Worm (Caenorhabditis elegans) whole organism, L4 larva: ENCODE results near the gene C53D6.4.

Source experiments
- F49E8.2 ChIP-seq: sonication (generic microtip); optimal IDR thresholded peaks from 2 replicates; lab custom pipeline; 2016; ENCODE audit warnings: missing compliant biosample characterization, mild to moderate bottlenecking, missing genetic modification characterization, borderline replicate concordance
- ama-1 ChIP-seq: fragments of 150-350 bp; optimal IDR thresholded peaks from 2 replicates; lab custom pipeline; 2014; ENCODE audit warnings: inconsistent platforms, mixed read lengths
- ceh-62 ChIP-seq: sonication (generic microtip); optimal IDR thresholded peaks from 2 replicates; lab custom pipeline; 2017; ENCODE audit warnings: missing biosample characterization, missing genetic modification characterization
- daf-8 ChIP-seq: fragments of 200-800 bp; sonication (Bioruptor generic); IDR thresholded peaks from 2 replicates; pipeline ENCODE4 v1.3.6; 2022; ENCODE audit warnings: missing genetic modification characterization, missing compliant biosample characterization
- jun-1 ChIP-seq: fragments of 150-350 bp; optimal IDR thresholded peaks from 2 replicates; lab custom pipeline; 2014; ENCODE audit warnings: missing biosample characterization, missing genetic modification reagents, missing genetic modification characterization
- lim-7 ChIP-seq: fragments of 200-800 bp; sonication (Bioruptor generic); IDR thresholded peaks from 2 replicates; pipeline ENCODE4 v1.3.6; 2022; ENCODE audit warnings: missing genetic modification characterization, missing compliant biosample characterization
- lin-38 ChIP-seq: fragments of 200-800 bp; sonication (Bioruptor generic); IDR thresholded peaks from 2 replicates; pipeline ENCODE4 v1.3.6; 2022; ENCODE audit warnings: missing genetic modification reagents, missing genetic modification characterization, missing compliant biosample characterization
- mxl-2 ChIP-seq: fragments of 200-800 bp; sonication (Bioruptor generic); conservative IDR thresholded peaks from 2 replicates; pipeline ENCODE4 v1.3.6; 2022; ENCODE audit warnings: missing genetic modification reagents, missing genetic modification characterization, missing compliant biosample characterization
- nhr-102 ChIP-seq: sonication (generic microtip); optimal IDR thresholded peaks from 2 replicates; lab custom pipeline; 2016; ENCODE audit warnings: mild to moderate bottlenecking, missing genetic modification characterization, moderate library complexity, missing compliant biosample characterization
- nhr-25 ChIP-seq: sonication (generic microtip); optimal IDR thresholded peaks from 2 replicates; lab custom pipeline; 2017; ENCODE audit warnings: missing genetic modification characterization, mild to moderate bottlenecking, missing compliant biosample characterization, antibody characterized with exemption, moderate library complexity, borderline replicate concordance; ENCODE audit not compliant: insufficient read depth
- nhr-28 ChIP-seq: fragments of 150-350 bp; optimal IDR thresholded peaks from 2 replicates; lab custom pipeline; 2014; ENCODE audit warnings: missing biosample characterization, missing genetic modification characterization
- nhr-76 ChIP-seq: fragments of 150-350 bp; optimal IDR thresholded peaks from 2 replicates; lab custom pipeline; 2014; ENCODE audit warnings: missing biosample characterization, missing genetic modification characterization
- unc-130 ChIP-seq: sonication (generic microtip); optimal IDR thresholded peaks from 2 replicates; lab custom pipeline; 2016; ENCODE audit warnings: missing genetic modification reagents, missing genetic modification characterization, missing compliant biosample characterization

DNA sequence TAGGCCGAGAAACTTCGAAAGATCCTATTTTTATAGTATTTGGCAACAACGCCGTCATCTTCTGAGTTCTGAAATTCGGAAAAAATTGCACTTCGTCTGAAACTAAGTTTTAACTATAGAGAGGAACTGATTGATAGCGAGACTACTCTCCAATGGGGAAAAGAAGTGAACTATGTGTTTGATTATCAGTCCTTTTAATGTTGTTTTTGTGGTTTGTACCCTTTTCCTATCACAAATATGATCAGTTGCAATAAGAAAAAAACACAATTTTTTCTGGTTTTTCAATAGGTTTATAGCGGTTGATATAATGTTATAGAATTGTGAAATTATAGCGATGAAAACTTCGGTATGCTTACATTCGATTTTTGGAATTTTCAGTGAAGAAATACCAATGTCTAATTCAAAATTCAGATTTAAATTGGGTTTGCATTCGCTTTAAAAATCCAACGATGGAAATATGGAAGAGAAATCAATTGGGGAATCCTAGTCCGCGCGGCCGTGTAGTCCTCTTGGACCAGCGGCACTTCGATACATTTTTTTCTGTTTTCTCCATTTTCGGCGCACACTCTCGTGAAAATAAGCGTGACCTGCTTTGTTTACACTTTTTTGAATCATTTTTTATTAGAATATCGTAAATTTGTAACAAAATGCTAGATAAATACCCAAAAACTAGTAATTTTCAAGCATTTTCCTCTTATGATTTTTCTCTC, 47.3 kb downstream of the C53D6.4 start, which contains the start of gene C53B4.3:
- TF ChIP-seq unc-130 (GFP tag; lab: Kevin White, UChicago) (peak; percentile 85), ama-1 (no peak), nhr-76 (tag; lab: Kevin White, UChicago) (no peak), ceh-62 (tag; lab: Kevin White, UChicago) (no peak), F49E8.2 (peak; percentile 46), daf-8 (no peak), nhr-28 (tag; lab: Kevin White, UChicago) (peak; percentile 75), jun-1 (tag; lab: Kevin White, UChicago) (no peak), nhr-25 (peak; percentile 64), lim-7 (GFP tag; lab: Robert Waterston, UW) (no peak), lin-38 (no peak; the same call in 1 of the 2 replicates), mxl-2 (GFP tag; lab: Robert Waterston, UW) (no peak), nhr-102 (tag; lab: Kevin White, UChicago) (peak; percentile 40)
